Worm (Caenorhabditis elegans) whole organism, L4 larva: ENCODE results near the gene inx-10.

Experiments used
- F49E8.2 ChIP-seq: sonication (generic microtip); optimal IDR thresholded peaks from 2 replicates; lab custom pipeline; 2016; ENCODE audit warnings: missing compliant biosample characterization, mild to moderate bottlenecking, missing genetic modification characterization, borderline replicate concordance
- R02D3.7 ChIP-seq: fragments of 150-350 bp; sonication (generic microtip); optimal IDR thresholded peaks from 3 replicates; lab custom pipeline; 2014; ENCODE audit warnings: missing biosample characterization, missing genetic modification characterization
- T26A8.4 ChIP-seq: fragments of 200-800 bp; sonication (Bioruptor generic); IDR thresholded peaks from 2 replicates; pipeline ENCODE4 v1.3.6; 2022; ENCODE audit warnings: missing genetic modification characterization, missing compliant biosample characterization
- ZK337.2 ChIP-seq: fragments of 200-800 bp; sonication (Bioruptor generic); IDR thresholded peaks from 2 replicates; pipeline ENCODE4 v1.3.6; 2022; ENCODE audit warnings: missing genetic modification reagents, missing genetic modification characterization, missing compliant biosample characterization
- arid-1 ChIP-seq: fragments of 200-800 bp; sonication (Bioruptor generic); conservative IDR thresholded peaks from 2 replicates; pipeline ENCODE4 v1.3.6; 2022; ENCODE audit warnings: missing genetic modification reagents, missing genetic modification characterization, missing compliant biosample characterization
- ceh-20 ChIP-seq: fragments of 200-800 bp; sonication (Bioruptor generic); IDR thresholded peaks from 2 replicates; pipeline ENCODE4 v1.3.6; 2022; ENCODE audit warnings: missing genetic modification reagents, missing genetic modification characterization, missing compliant biosample characterization
- ces-1 ChIP-seq: fragments of 150-350 bp; sonication (generic microtip); optimal IDR thresholded peaks from 4 replicates; lab custom pipeline; 2014; ENCODE audit warnings: missing biosample characterization, missing genetic modification reagents, missing genetic modification characterization
- cey-2 ChIP-seq: sonication (generic microtip); optimal IDR thresholded peaks from 3 replicates; lab custom pipeline; 2017; ENCODE audit warnings: missing genetic modification characterization, mild to moderate bottlenecking, missing compliant biosample characterization, antibody characterized with exemption, borderline replicate concordance; ENCODE audit not compliant: insufficient read depth
- ctbp-1 ChIP-seq: fragments of 200-800 bp; sonication (Bioruptor generic); IDR thresholded peaks from 2 replicates; pipeline ENCODE4 v1.3.6; 2022; ENCODE audit warnings: missing genetic modification reagents, missing genetic modification characterization, missing compliant biosample characterization
- daf-12 ChIP-seq: fragments of 150-350 bp; optimal IDR thresholded peaks from 2 replicates; lab custom pipeline; 2014; ENCODE audit warnings: missing biosample characterization, missing genetic modification reagents, missing genetic modification characterization
- daf-16 ChIP-seq, 3 experiments: sonication (generic microtip); optimal IDR thresholded peaks; 2 replicates each; lab custom pipeline; 2016 to 2017; ENCODE audit warnings: missing genetic modification characterization in 3 of 3, missing genetic modification reagents in 3 of 3, mild to moderate bottlenecking in 2 of 3, missing compliant biosample characterization in 2 of 3, missing biosample characterization in 1 of 3, moderate library complexity in 1 of 3
- daf-19 ChIP-seq: fragments of 200-800 bp; sonication (Bioruptor generic); conservative IDR thresholded peaks from 2 replicates; pipeline ENCODE4 v1.3.6; 2022; ENCODE audit warnings: missing genetic modification characterization, missing compliant biosample characterization
- daf-8 ChIP-seq: fragments of 200-800 bp; sonication (Bioruptor generic); IDR thresholded peaks from 2 replicates; pipeline ENCODE4 v1.3.6; 2022; ENCODE audit warnings: missing genetic modification characterization, missing compliant biosample characterization
- dmd-6 ChIP-seq: fragments of 200-800 bp; sonication (Bioruptor generic); IDR thresholded peaks from 2 replicates; pipeline ENCODE4 v1.3.6; 2022; ENCODE audit warnings: missing genetic modification reagents, missing genetic modification characterization, missing compliant biosample characterization
- dmd-9 ChIP-seq: fragments of 200-800 bp; sonication (Bioruptor generic); IDR thresholded peaks from 2 replicates; pipeline ENCODE4 v1.3.6; 2022; ENCODE audit warnings: missing genetic modification reagents, missing genetic modification characterization, missing compliant biosample characterization
- duxl-1 ChIP-seq: sonication (generic microtip); optimal IDR thresholded peaks from 2 replicates; lab custom pipeline; 2016; ENCODE audit warnings: mild to moderate bottlenecking, missing genetic modification characterization, moderate library complexity, missing compliant biosample characterization; ENCODE audit not compliant: poor library complexity
- dve-1 ChIP-seq: sonication (generic microtip); optimal IDR thresholded peaks from 2 replicates; lab custom pipeline; 2017; ENCODE audit warnings: antibody characterized with exemption, mild to moderate bottlenecking, missing genetic modification characterization, missing compliant biosample characterization; ENCODE audit not compliant: insufficient read depth
- gei-8 ChIP-seq: fragments of 200-800 bp; sonication (Bioruptor generic); optimal IDR thresholded peaks from 2 replicates; lab custom pipeline; 2018; ENCODE audit warnings: mild to moderate bottlenecking, missing genetic modification characterization, missing compliant biosample characterization
- hlh-11 ChIP-seq: fragments of 200-800 bp; sonication (Bioruptor generic); optimal IDR thresholded peaks from 2 replicates; lab custom pipeline; 2018; ENCODE audit warnings: mild to moderate bottlenecking, missing genetic modification characterization, missing compliant biosample characterization
- hlh-30 ChIP-seq: sonication (generic microtip); optimal IDR thresholded peaks from 2 replicates; lab custom pipeline; 2017; ENCODE audit warnings: antibody characterized with exemption, mild to moderate bottlenecking, missing genetic modification characterization, missing compliant biosample characterization; ENCODE audit not compliant: insufficient read depth
- hmg-1.1 ChIP-seq: fragments of 200-800 bp; sonication (Bioruptor generic); IDR thresholded peaks from 2 replicates; pipeline ENCODE4 v1.3.6; 2022; ENCODE audit warnings: missing genetic modification reagents, missing genetic modification characterization, missing compliant biosample characterization
- jun-1 ChIP-seq: fragments of 150-350 bp; optimal IDR thresholded peaks from 2 replicates; lab custom pipeline; 2014; ENCODE audit warnings: missing biosample characterization, missing genetic modification reagents, missing genetic modification characterization
- lin-1 ChIP-seq: fragments of 200-800 bp; sonication (Bioruptor generic); IDR thresholded peaks from 2 replicates; pipeline ENCODE4 v1.3.6; 2022; ENCODE audit warnings: missing genetic modification reagents, missing genetic modification characterization, missing compliant biosample characterization
- lin-13 ChIP-seq: fragments of 150-350 bp; optimal IDR thresholded peaks from 2 replicates; lab custom pipeline; 2014; ENCODE audit warnings: missing biosample characterization, missing genetic modification reagents, missing genetic modification characterization
- lin-29 ChIP-seq: fragments of 200-800 bp; sonication (Bioruptor generic); IDR thresholded peaks from 2 replicates; pipeline ENCODE4 v1.3.6; 2022; ENCODE audit warnings: missing genetic modification reagents, missing genetic modification characterization, missing compliant biosample characterization
- lir-3 ChIP-seq: sonication (generic microtip); optimal IDR thresholded peaks from 2 replicates; lab custom pipeline; 2016; ENCODE audit warnings: mild to moderate bottlenecking, missing genetic modification characterization, missing compliant biosample characterization
- lsy-2 ChIP-seq, 2 experiments: fragments of 150-350 bp in 1 of 2; sonication (generic microtip) in 1 of 2; optimal IDR thresholded peaks; 2 replicates each; lab custom pipeline; 2014 to 2017; ENCODE audit warnings: missing biosample characterization in 2 of 2, missing genetic modification characterization in 2 of 2
- madf-9 ChIP-seq: fragments of 200-800 bp; sonication (Bioruptor generic); conservative IDR thresholded peaks from 2 replicates; pipeline ENCODE4 v1.3.6; 2022; ENCODE audit warnings: missing genetic modification reagents, missing genetic modification characterization, missing compliant biosample characterization
- mep-1 ChIP-seq: fragments of 150-350 bp; sonication (generic microtip); optimal IDR thresholded peaks from 3 replicates; lab custom pipeline; 2014; ENCODE audit warnings: missing biosample characterization, missing genetic modification characterization
- mes-2 ChIP-seq: sonication (generic microtip); optimal IDR thresholded peaks from 2 replicates; lab custom pipeline; 2016; ENCODE audit warnings: missing genotype, mild to moderate bottlenecking, missing genetic modification characterization, missing compliant biosample characterization; ENCODE audit not compliant: poor library complexity, severe bottlenecking
- nhr-102 ChIP-seq: sonication (generic microtip); optimal IDR thresholded peaks from 2 replicates; lab custom pipeline; 2016; ENCODE audit warnings: mild to moderate bottlenecking, missing genetic modification characterization, moderate library complexity, missing compliant biosample characterization
- nhr-11 ChIP-seq: fragments of 150-350 bp; optimal IDR thresholded peaks from 2 replicates; lab custom pipeline; 2014; ENCODE audit warnings: missing biosample characterization, missing genetic modification characterization
- nhr-237 ChIP-seq: sonication (generic microtip); optimal IDR thresholded peaks from 2 replicates; lab custom pipeline; 2017; ENCODE audit warnings: missing biosample characterization, missing genetic modification characterization
- nhr-42 ChIP-seq: fragments of 200-800 bp; sonication (Bioruptor generic); IDR thresholded peaks from 2 replicates; pipeline ENCODE4 v1.3.6; 2022; ENCODE audit warnings: missing genetic modification characterization, missing compliant biosample characterization
- nhr-48 ChIP-seq: sonication (generic microtip); optimal IDR thresholded peaks from 2 replicates; lab custom pipeline; 2016; ENCODE audit warnings: mild to moderate bottlenecking, missing genetic modification characterization, missing compliant biosample characterization
- nhr-76 ChIP-seq: fragments of 150-350 bp; optimal IDR thresholded peaks from 2 replicates; lab custom pipeline; 2014; ENCODE audit warnings: missing biosample characterization, missing genetic modification characterization
- nhr-77 ChIP-seq: fragments of 150-350 bp; optimal IDR thresholded peaks from 2 replicates; lab custom pipeline; 2014; ENCODE audit warnings: missing biosample characterization, missing genetic modification characterization
- php-3 ChIP-seq: fragments of 200-800 bp; sonication (Bioruptor generic); IDR thresholded peaks from 2 replicates; pipeline ENCODE4 v1.3.6; 2022; ENCODE audit warnings: missing genetic modification reagents, missing genetic modification characterization, missing compliant biosample characterization
- skn-1 ChIP-seq: fragments of 150-350 bp; optimal IDR thresholded peaks from 2 replicates; lab custom pipeline; 2014; ENCODE audit warnings: missing biosample characterization, missing genetic modification characterization
- snpc-1.2 ChIP-seq: fragments of 200-800 bp; sonication (Bioruptor generic); IDR thresholded peaks from 2 replicates; pipeline ENCODE4 v1.3.6; 2022; ENCODE audit warnings: missing genetic modification reagents, missing genetic modification characterization, missing compliant biosample characterization
- tag-97 ChIP-seq: fragments of 200-800 bp; sonication (Bioruptor generic); IDR thresholded peaks from 2 replicates; pipeline ENCODE4 v1.3.6; 2022; ENCODE audit warnings: missing genetic modification characterization, missing compliant biosample characterization
- unc-62 ChIP-seq, 3 experiments: fragments of 150-350 bp in 1 of 3; sonication (generic microtip); optimal IDR thresholded peaks in 2 of 3; peaks in 1 of 3; 1 replicate in 1 of 3; 2 replicates in 2 of 3; lab custom pipeline; 2014 to 2017; ENCODE audit warnings: missing biosample characterization in 3 of 3, missing genetic modification characterization in 3 of 3, missing genetic modification reagents in 3 of 3, missing genotype in 1 of 3
- vab-7 ChIP-seq: fragments of 200-800 bp; sonication (Bioruptor generic); IDR thresholded peaks from 2 replicates; pipeline ENCODE4 v1.3.6; 2022; ENCODE audit warnings: missing genetic modification reagents, missing genetic modification characterization, missing compliant biosample characterization
- zag-1 ChIP-seq: fragments of 150-350 bp; optimal IDR thresholded peaks from 2 replicates; lab custom pipeline; 2014; ENCODE audit warnings: missing biosample characterization, missing genetic modification characterization
- zfp-2 ChIP-seq: sonication (generic microtip); optimal IDR thresholded peaks from 2 replicates; lab custom pipeline; 2016; ENCODE audit warnings: mild to moderate bottlenecking, missing genetic modification characterization, missing compliant biosample characterization
- zfp-3 ChIP-seq: fragments of 200-800 bp; sonication (Bioruptor generic); conservative IDR thresholded peaks from 2 replicates; pipeline ENCODE4 v1.3.6; 2022; ENCODE audit warnings: missing genetic modification reagents, missing genetic modification characterization, missing compliant biosample characterization
- ztf-7 ChIP-seq: fragments of 150-350 bp; optimal IDR thresholded peaks from 2 replicates; lab custom pipeline; 2014; ENCODE audit warnings: missing biosample characterization, missing genetic modification characterization

inx-10 gene

DNA sequence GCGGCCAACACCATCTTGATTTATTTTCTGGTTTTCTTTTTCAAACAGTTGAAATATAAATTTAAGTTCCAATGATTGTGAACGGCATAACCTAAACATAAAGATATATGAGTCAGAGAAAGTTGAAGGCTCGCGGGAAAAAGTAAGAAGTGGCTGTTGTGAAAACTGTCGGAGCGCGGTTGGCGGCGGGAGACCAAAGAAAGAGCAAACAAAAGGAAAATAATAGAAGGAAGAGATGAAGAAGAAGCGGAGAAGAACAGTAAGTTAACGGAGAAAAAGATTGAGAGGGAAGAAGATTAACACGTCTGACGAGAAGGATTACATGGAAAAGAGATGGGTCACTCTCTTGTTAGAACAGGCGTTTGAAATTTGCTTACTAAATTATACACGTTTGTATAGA lies at the start of gene inx-10:
TSS of gene inx-10 (minus strand) at position 101 of the 400 bp plus-strand sequence.
- TF ChIP-seq mes-2 (no peak), hmg-1.1 (GFP tag; lab: Robert Waterston, UW) (no peak), hlh-11 (tag; lab: Kevin White, UChicago) (no peak), lin-13 (GFP tag; lab: Kevin White, UChicago) (no peak), tag-97 (GFP tag; lab: Robert Waterston, UW) (no peak), dve-1 (tag; lab: Kevin White, UChicago) (no peak), duxl-1 (no peak), daf-12 (tag; lab: Kevin White, UChicago) (no peak), nhr-77 (tag; lab: Kevin White, UChicago) (no peak), T26A8.4 (no peak), daf-19 (GFP tag; lab: Robert Waterston, UW) (no peak)

DNA sequence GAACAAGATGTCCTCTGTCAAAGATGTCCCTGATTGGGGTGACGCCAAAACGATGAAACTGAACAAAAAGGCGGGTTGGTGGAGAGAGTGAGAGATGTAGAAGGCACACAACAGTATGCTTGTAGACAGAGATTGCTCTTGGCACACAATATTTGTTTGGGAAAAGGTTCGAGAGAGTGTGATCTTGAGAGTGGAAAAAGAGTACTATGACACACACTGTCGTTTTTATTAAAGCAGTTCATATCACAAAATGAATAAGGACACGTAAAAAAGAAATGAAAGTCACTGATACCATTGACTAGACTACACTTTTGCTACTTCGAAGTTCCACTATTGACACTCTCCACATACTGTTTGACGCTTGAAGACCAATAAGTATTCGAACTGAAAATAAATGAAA lies 48.2 kb upstream of the inx-10 start:
- TF ChIP-seq cey-2 (no peak), ces-1 (GFP tag; lab: Kevin White, UChicago) (no peak), gei-8 (no peak), unc-62 (GFP tag; optimal IDR thresholded peaks at IDR 0.05 in 1 of 2; lab: Kevin White, UChicago) (no peak), unc-62 (tag; optimal IDR thresholded peaks at IDR 0.05; lab: Kevin White, UChicago) (no peak), snpc-1.2 (GFP tag; lab: Robert Waterston, UW) (no peak), dve-1 (tag; lab: Kevin White, UChicago) (peak; percentile 82), vab-7 (GFP tag; lab: Robert Waterston, UW) (no peak), lin-1 (GFP tag; lab: Robert Waterston, UW) (0 out of 2 replicates have a peak, but pooled peaks have one; percentile 27), nhr-42 (GFP tag; lab: Robert Waterston, UW) (no peak), ceh-20 (GFP tag; lab: Robert Waterston, UW) (no peak), nhr-76 (tag; lab: Kevin White, UChicago) (no peak), nhr-77 (tag; lab: Kevin White, UChicago) (peak; percentile 64), F49E8.2 (tag; lab: Kevin White, UChicago) (no peak), nhr-11 (tag; lab: Kevin White, UChicago) (no peak), mep-1 (peak; percentile 6), ctbp-1 (GFP tag; lab: Robert Waterston, UW) (no peak), daf-8 (GFP tag; lab: Robert Waterston, UW) (no peak), madf-9 (GFP tag; lab: Robert Waterston, UW) (no peak), R02D3.7 (tag; lab: Kevin White, UChicago) (no peak), daf-16 (GFP tag; optimal IDR thresholded peaks at IDR 0.05; lab: Kevin White, UChicago) (no peak), daf-16 (tag; optimal IDR thresholded peaks at IDR 0.05; lab: Kevin White, UChicago) (peak; percentile 71), dmd-6 (GFP tag; lab: Robert Waterston, UW) (peak; percentile 81), zfp-2 (tag; lab: Kevin White, UChicago) (no peak), skn-1 (tag; lab: Kevin White, UChicago) (no peak), nhr-237 (tag; lab: Kevin White, UChicago) (no peak), lir-3 (tag; lab: Kevin White, UChicago) (no peak), daf-19 (GFP tag; lab: Robert Waterston, UW) (no peak), zag-1 (tag; lab: Kevin White, UChicago) (no peak), nhr-102 (peak; percentile 66), nhr-48 (peak; percentile 72), jun-1 (tag; lab: Kevin White, UChicago) (no peak), ztf-7 (tag; lab: Kevin White, UChicago) (no peak), dmd-9 (GFP tag; lab: Robert Waterston, UW) (no peak), lsy-2 (tag; optimal IDR thresholded peaks at IDR 0.05; lab: Kevin White, UChicago) (no peak), lin-29 (GFP tag; lab: Robert Waterston, UW) (no peak), hlh-11 (tag; lab: Kevin White, UChicago) (peak; percentile 82), php-3 (GFP tag; lab: Robert Waterston, UW) (peak; percentile 92), zfp-3 (no peak), duxl-1 (no peak), arid-1 (GFP tag; lab: Robert Waterston, UW) (no peak), ZK337.2 (no peak), hmg-1.1 (GFP tag; lab: Robert Waterston, UW) (no peak), hlh-30 (peak; percentile 10)
